Fruit fly (Drosophila melanogaster) whole organism, pupa: Measurements from ENCODE around the gene Npc2d.
A peak's percentile ranks its signal among the peaks of the same experiment; 100 is the strongest.

Experiments
- CG10348 ChIP-seq: fragments of 200-800 bp; sonication (Bioruptor generic); IDR thresholded peaks from 2 replicates; pipeline ENCODE4 v1.3.6; 2022; ENCODE audit warnings: missing biosample characterization, missing genetic modification characterization
- CG12605 ChIP-seq: fragments of 200-800 bp; sonication (Bioruptor generic); IDR thresholded peaks from 2 replicates; pipeline ENCODE4 v1.3.6; 2022; ENCODE audit warnings: missing biosample characterization, missing genetic modification characterization
- CG13204 ChIP-seq: fragments of 200-800 bp; sonication (Bioruptor generic); optimal IDR thresholded peaks from 2 replicates; lab custom pipeline; 2018; ENCODE audit warnings: missing biosample characterization, mild to moderate bottlenecking, missing genetic modification characterization, moderate library complexity
- CG14655 ChIP-seq: fragments of 200-800 bp; sonication (Bioruptor generic); optimal IDR thresholded peaks from 3 replicates; lab custom pipeline; 2017; ENCODE audit warnings: mild to moderate bottlenecking, missing biosample characterization, missing genetic modification reagents, missing genetic modification characterization
- CG15710 ChIP-seq: fragments of 200-800 bp; sonication (Bioruptor generic); optimal IDR thresholded peaks from 2 replicates; lab custom pipeline; 2018; ENCODE audit warnings: missing biosample characterization, mild to moderate bottlenecking, missing genetic modification characterization, moderate library complexity
- CG17806 ChIP-seq: fragments of 200-800 bp; sonication (Bioruptor generic); optimal IDR thresholded peaks from 2 replicates; lab custom pipeline; 2018; ENCODE audit warnings: missing biosample characterization, mild to moderate bottlenecking, missing genetic modification characterization, moderate library complexity
- CG32121 ChIP-seq: fragments of 200-800 bp; sonication (Bioruptor generic); IDR thresholded peaks from 2 replicates; pipeline ENCODE4 v1.3.6; 2022; ENCODE audit warnings: missing biosample characterization, missing genetic modification characterization
- CG34367 ChIP-seq: fragments of 200-800 bp; sonication (Bioruptor generic); optimal IDR thresholded peaks from 2 replicates; lab custom pipeline; 2018; ENCODE audit warnings: missing biosample characterization, mild to moderate bottlenecking, missing genetic modification characterization
- CG4496 ChIP-seq: fragments of 200-800 bp; sonication (Bioruptor generic); IDR thresholded peaks from 3 replicates; pipeline ENCODE4 v1.3.6; 2022; ENCODE audit warnings: missing biosample characterization, missing genetic modification characterization
- CG8159 ChIP-seq: fragments of 200-800 bp; sonication (Bioruptor generic); optimal IDR thresholded peaks from 3 replicates; lab custom pipeline; 2018; ENCODE audit warnings: missing biosample characterization, mild to moderate bottlenecking, missing genetic modification characterization, moderate library complexity
- CG8301 ChIP-seq: fragments of 200-800 bp; sonication (Bioruptor generic); optimal IDR thresholded peaks from 2 replicates; lab custom pipeline; 2018; ENCODE audit warnings: missing biosample characterization, mild to moderate bottlenecking, missing genetic modification characterization
- CG9948 ChIP-seq: fragments of 200-800 bp; sonication (Bioruptor generic); optimal IDR thresholded peaks from 2 replicates; lab custom pipeline; 2018; ENCODE audit warnings: missing biosample characterization, mild to moderate bottlenecking, missing genetic modification characterization, moderate library complexity
- D1 ChIP-seq: fragments of 200-800 bp; sonication (Bioruptor generic); optimal IDR thresholded peaks from 2 replicates; lab custom pipeline; 2018; ENCODE audit warnings: missing biosample characterization, mild to moderate bottlenecking, missing genetic modification characterization, moderate library complexity
- EcR ChIP-seq: fragments of 200-800 bp; sonication (Bioruptor generic); optimal IDR thresholded peaks from 3 replicates; lab custom pipeline; 2019; ENCODE audit warnings: missing biosample characterization, missing genetic modification characterization, mild to moderate bottlenecking, moderate library complexity, missing genetic modification reagents
- Ets98B ChIP-seq: fragments of 200-800 bp; sonication (Bioruptor generic); IDR thresholded peaks from 2 replicates; pipeline ENCODE4 v1.3.6; 2022; ENCODE audit warnings: missing biosample characterization, missing genetic modification characterization
- Pif1A ChIP-seq: fragments of 200-800 bp; sonication (Bioruptor generic); optimal IDR thresholded peaks from 3 replicates; lab custom pipeline; 2016; ENCODE audit warnings: missing biosample characterization, missing genetic modification characterization
- Pif1B ChIP-seq: fragments of 200-800 bp; sonication (Bioruptor generic); optimal IDR thresholded peaks from 3 replicates; lab custom pipeline; 2016; ENCODE audit warnings: missing biosample characterization, missing genetic modification characterization
- Snoo ChIP-seq: fragments of 200-800 bp; sonication (Bioruptor generic); optimal IDR thresholded peaks from 3 replicates; lab custom pipeline; 2017; ENCODE audit warnings: missing biosample characterization, mild to moderate bottlenecking, missing genetic modification characterization, inconsistent platforms
- fd96Ca ChIP-seq: fragments of 200-800 bp; sonication (Bioruptor generic); IDR thresholded peaks from 3 replicates; pipeline ENCODE4 v1.3.6; 2022; ENCODE audit warnings: missing biosample characterization, missing genetic modification characterization
- gl ChIP-seq: fragments of 200-800 bp; sonication (Bioruptor generic); optimal IDR thresholded peaks from 2 replicates; lab custom pipeline; 2018; ENCODE audit warnings: missing biosample characterization, mild to moderate bottlenecking, missing genetic modification characterization
- rn ChIP-seq: fragments of 200-800 bp; sonication (Bioruptor generic); IDR thresholded peaks from 2 replicates; pipeline ENCODE4 v1.3.6; 2022; ENCODE audit warnings: missing biosample characterization, missing genetic modification characterization

The Npc2d gene

dm6 chr3R:10042664-10043372 is 13.1 kb downstream of the Npc2d start, which contains the start of the genes Mical and CG3909:
Mical (minus strand) TSS chr3R:10042895.
CG3909 (plus strand) TSS chr3R:10043270.
- peak; percentile 83 for TF ChIP-seq Ets98B (GFP tag; lab: Robert Waterston, UW)
- TF ChIP-seq CG8301 (tag; lab: Kevin White, UChicago), result peak; percentile 61
- peak; percentile 86 for TF ChIP-seq CG12605 (GFP tag; lab: Robert Waterston, UW)
- peak; percentile 55 for TF ChIP-seq Pif1B (GFP tag; lab: Kevin White, UChicago)
- no peak for TF ChIP-seq CG10348 (GFP tag; lab: Robert Waterston, UW)
- TF ChIP-seq fd96Ca (GFP tag; lab: Robert Waterston, UW), result no peak
- TF ChIP-seq Pif1A (GFP tag; lab: Kevin White, UChicago), result no peak
- no peak for TF ChIP-seq gl
- peak; percentile 78 for TF ChIP-seq CG9948 (tag; lab: Kevin White, UChicago)
- peak; percentile 4 for TF ChIP-seq EcR (GFP tag; lab: Kevin White, UChicago)
- peak; percentile 83 for TF ChIP-seq CG8159
- peak; percentile 84 for TF ChIP-seq CG32121 (GFP tag; lab: Robert Waterston, UW)
- peak; percentile 76 for TF ChIP-seq rn
- no peak for TF ChIP-seq CG14655 (GFP tag; lab: Kevin White, UChicago)
- peak; percentile 77 for TF ChIP-seq CG15710 (tag; lab: Kevin White, UChicago)
- peak; percentile 68 for TF ChIP-seq Snoo
- TF ChIP-seq CG34367 (tag; lab: Kevin White, UChicago), result peak; percentile 67
- TF ChIP-seq CG13204, result no peak
- TF ChIP-seq CG17806 (tag; lab: Kevin White, UChicago), result peak; percentile 76
- peak; percentile 89 for TF ChIP-seq CG4496 (GFP tag; lab: Robert Waterston, UW)
- peak; percentile 77 for TF ChIP-seq D1

- TF ChIP-seq gl (no peak), Pif1B (GFP tag; lab: Kevin White, UChicago) (no peak), Ets98B (GFP tag; lab: Robert Waterston, UW) (no peak), Pif1A (GFP tag; lab: Kevin White, UChicago) (no peak), CG15710 (tag; lab: Kevin White, UChicago) (no peak), CG32121 (GFP tag; lab: Robert Waterston, UW) (no peak), D1 (no peak), CG8301 (tag; lab: Kevin White, UChicago) (no peak), CG12605 (GFP tag; lab: Robert Waterston, UW) (no peak), CG17806 (tag; lab: Kevin White, UChicago) (no peak), Snoo (no peak), CG13204 (no peak)
- TF ChIP-seq, all 21 proteins: peak for 0
Measured at dm6 chr3R:10042024-10042663, 13.7 kb downstream of the Npc2d start.

dm6 chr3R:10040505-10040904 is 15.4 kb downstream of the Npc2d start:
- no peak for TF ChIP-seq Pif1B (GFP tag; lab: Kevin White, UChicago)
- peak; percentile 95 for TF ChIP-seq EcR (GFP tag; lab: Kevin White, UChicago)

dm6 chr3R:10039188-10039587 is 16.7 kb downstream of the Npc2d start:
- TF ChIP-seq D1, result no peak
- no peak for TF ChIP-seq CG12605 (GFP tag; lab: Robert Waterston, UW)
- TF ChIP-seq CG15710 (tag; lab: Kevin White, UChicago), result no peak
- TF ChIP-seq CG32121 (GFP tag; lab: Robert Waterston, UW), result no peak
- no peak for TF ChIP-seq CG8301 (tag; lab: Kevin White, UChicago)
- no peak for TF ChIP-seq Snoo
- no peak for TF ChIP-seq Pif1B (GFP tag; lab: Kevin White, UChicago)
- no peak for TF ChIP-seq CG9948 (tag; lab: Kevin White, UChicago)
- peak; percentile 92 for TF ChIP-seq EcR (GFP tag; lab: Kevin White, UChicago)

- no peak for TF ChIP-seq CG10348 (GFP tag; lab: Robert Waterston, UW)
- no peak for TF ChIP-seq CG17806 (tag; lab: Kevin White, UChicago)
- TF ChIP-seq CG13204, result no peak
- TF ChIP-seq gl, result no peak
- TF ChIP-seq Pif1A (GFP tag; lab: Kevin White, UChicago), result no peak
- TF ChIP-seq CG8159, result no peak
Measured at dm6 chr3R:10035765-10036164, 20.1 kb downstream of the Npc2d start.

dm6 chr3R:10034995-10035446 is 20.9 kb downstream of the Npc2d start:
- TF ChIP-seq D1 (no peak), CG10348 (GFP tag; lab: Robert Waterston, UW) (no peak), Ets98B (GFP tag; lab: Robert Waterston, UW) (no peak), CG15710 (tag; lab: Kevin White, UChicago) (no peak), rn (no peak), CG32121 (GFP tag; lab: Robert Waterston, UW) (no peak), Pif1A (GFP tag; lab: Kevin White, UChicago) (no peak), EcR (GFP tag; lab: Kevin White, UChicago) (peak; percentile 82), Snoo (no peak), CG12605 (GFP tag; lab: Robert Waterston, UW) (no peak), CG14655 (GFP tag; lab: Kevin White, UChicago) (peak; percentile 11), CG34367 (tag; lab: Kevin White, UChicago) (no peak), CG8301 (tag; lab: Kevin White, UChicago) (no peak), Pif1B (GFP tag; lab: Kevin White, UChicago) (no peak), CG13204 (no peak), CG4496 (GFP tag; lab: Robert Waterston, UW) (peak; percentile 27; the same call in 1 of the 3 replicates), gl (no peak), CG9948 (tag; lab: Kevin White, UChicago) (no peak), fd96Ca (GFP tag; lab: Robert Waterston, UW) (no peak), CG17806 (tag; lab: Kevin White, UChicago) (no peak), CG8159 (no peak)
